Fruit fly (Drosophila melanogaster) whole organism, embryonic: ENCODE measurements around the gene MstProx.
A peak's percentile ranks its signal among the peaks of the same experiment; 100 is the strongest.

Source experiments
- Adf1 ChIP-seq: fragments of 200-800 bp; sonication (Bioruptor generic); IDR thresholded peaks from 2 replicates; pipeline ENCODE4 v1.3.6; 2022; ENCODE audit warnings: missing biosample characterization, missing genetic modification characterization
- Atf-2 ChIP-seq: fragments of 200-800 bp; sonication (Bioruptor generic); optimal IDR thresholded peaks from 2 replicates; lab custom pipeline; 2016; ENCODE audit warnings: missing biosample characterization, missing genetic modification characterization
- CG10654 ChIP-seq: fragments of 200-800 bp; sonication (Bioruptor generic); optimal IDR thresholded peaks from 2 replicates; lab custom pipeline; 2016; ENCODE audit warnings: missing biosample characterization, missing genetic modification characterization
- CG13424 ChIP-seq: fragments of 200-800 bp; sonication (Bioruptor generic); optimal IDR thresholded peaks from 2 replicates; lab custom pipeline; 2019; ENCODE audit warnings: missing biosample characterization, mild to moderate bottlenecking, missing genetic modification characterization, moderate library complexity
- CG1602 ChIP-seq: fragments of 200-800 bp; sonication (Bioruptor generic); optimal IDR thresholded peaks from 3 replicates; lab custom pipeline; 2016; ENCODE audit warnings: missing biosample characterization, missing genetic modification characterization
- CG18011 ChIP-seq: fragments of 200-800 bp; sonication (Bioruptor generic); optimal IDR thresholded peaks from 2 replicates; lab custom pipeline; 2017; ENCODE audit warnings: missing biosample characterization, missing genetic modification characterization, mild to moderate bottlenecking, moderate library complexity, missing genotype
- CG1832 ChIP-seq: fragments of 200-800 bp; sonication (Bioruptor generic); optimal IDR thresholded peaks from 2 replicates; lab custom pipeline; 2017; ENCODE audit warnings: missing biosample characterization, mild to moderate bottlenecking, missing genetic modification characterization, inconsistent platforms
- CG2120 ChIP-seq: fragments of 200-800 bp; sonication (Bioruptor generic); optimal IDR thresholded peaks from 3 replicates; lab custom pipeline; 2016; ENCODE audit warnings: missing biosample characterization, missing genetic modification characterization
- CG2889 ChIP-seq: fragments of 200-800 bp; sonication (Bioruptor generic); IDR thresholded peaks from 3 replicates; pipeline ENCODE4 v1.3.6; 2022; ENCODE audit warnings: missing biosample characterization, missing genetic modification characterization
- CG3163 ChIP-seq: fragments of 200-800 bp; sonication (Bioruptor generic); optimal IDR thresholded peaks from 3 replicates; lab custom pipeline; 2016; ENCODE audit warnings: missing biosample characterization, missing genetic modification characterization
- CG4730 ChIP-seq: fragments of 200-800 bp; sonication (Bioruptor generic); IDR thresholded peaks from 2 replicates; pipeline ENCODE4 v1.3.6; 2022; ENCODE audit warnings: missing biosample characterization, missing genetic modification characterization
- CG5245 ChIP-seq: fragments of 200-800 bp; sonication (Bioruptor generic); optimal IDR thresholded peaks from 3 replicates; lab custom pipeline; 2016; ENCODE audit warnings: missing biosample characterization, missing genetic modification characterization
- CG5953 ChIP-seq: fragments of 200-800 bp; sonication (Bioruptor generic); IDR thresholded peaks from 2 replicates; pipeline ENCODE4 v1.3.6; 2022; ENCODE audit warnings: missing biosample characterization, missing genetic modification characterization
- CG6654 ChIP-seq: fragments of 200-800 bp; sonication (Bioruptor generic); optimal IDR thresholded peaks from 2 replicates; lab custom pipeline; 2017; ENCODE audit warnings: missing biosample characterization, mild to moderate bottlenecking, missing genetic modification characterization
- CG6765 ChIP-seq: fragments of 200-800 bp; sonication (Bioruptor generic); optimal IDR thresholded peaks from 3 replicates; lab custom pipeline; 2017; ENCODE audit warnings: missing biosample characterization, mild to moderate bottlenecking, missing genetic modification characterization
- CG7357 ChIP-seq: fragments of 200-800 bp; sonication (Bioruptor generic); IDR thresholded peaks from 3 replicates; pipeline ENCODE4 v1.3.6; 2022; ENCODE audit warnings: missing biosample characterization, missing genetic modification characterization
- CG7928 ChIP-seq: fragments of 200-800 bp; sonication (Bioruptor generic); optimal IDR thresholded peaks from 2 replicates; lab custom pipeline; 2017; ENCODE audit warnings: missing biosample characterization, mild to moderate bottlenecking, missing genetic modification characterization
- CG8765 ChIP-seq: fragments of 200-800 bp; sonication (Bioruptor generic); IDR thresholded peaks from 2 replicates; pipeline ENCODE4 v1.3.6; 2022; ENCODE audit warnings: missing biosample characterization, missing genetic modification characterization
- CG8924 ChIP-seq: fragments of 200-800 bp; optimal IDR thresholded peaks from 3 replicates; lab custom pipeline; 2019; ENCODE audit warnings: missing biosample characterization, mild to moderate bottlenecking, missing genetic modification characterization, moderate library complexity
- CG9437 ChIP-seq: fragments of 200-800 bp; sonication (Bioruptor generic); optimal IDR thresholded peaks from 2 replicates; lab custom pipeline; 2018; ENCODE audit warnings: missing biosample characterization, mild to moderate bottlenecking, missing genetic modification characterization
- CG9727 ChIP-seq: fragments of 200-800 bp; sonication (Bioruptor generic); optimal IDR thresholded peaks from 3 replicates; lab custom pipeline; 2017; ENCODE audit warnings: missing biosample characterization, mild to moderate bottlenecking, missing genetic modification characterization
- CG9876 ChIP-seq: fragments of 200-800 bp; sonication (Bioruptor generic); optimal IDR thresholded peaks from 2 replicates; lab custom pipeline; 2016; ENCODE audit warnings: missing biosample characterization, missing genetic modification characterization
- CkIIα-i1 ChIP-seq: fragments of 200-800 bp; sonication (Bioruptor generic); IDR thresholded peaks from 2 replicates; pipeline ENCODE4 v1.3.6; 2022; ENCODE audit warnings: missing biosample characterization, missing genetic modification characterization
- Dbx ChIP-seq: fragments of 200-800 bp; sonication (Bioruptor generic); IDR thresholded peaks from 3 replicates; pipeline ENCODE4 v1.3.6; 2022; ENCODE audit warnings: missing biosample characterization, missing genetic modification characterization
- H15 ChIP-seq: fragments of 200-800 bp; sonication (Bioruptor generic); IDR thresholded peaks from 3 replicates; pipeline ENCODE4 v1.3.6; 2022; ENCODE audit warnings: missing biosample characterization, missing genetic modification characterization
- H2.0 ChIP-seq: fragments of 200-800 bp; sonication (Bioruptor generic); IDR thresholded peaks from 2 replicates; pipeline ENCODE4 v1.3.6; 2022; ENCODE audit warnings: missing biosample characterization, missing genetic modification characterization
- Hand ChIP-seq: fragments of 200-800 bp; sonication (Bioruptor generic); optimal IDR thresholded peaks from 2 replicates; lab custom pipeline; 2017; ENCODE audit warnings: mild to moderate bottlenecking, missing biosample characterization, missing genetic modification reagents, missing genetic modification characterization
- HmgD ChIP-seq: fragments of 200-800 bp; sonication (Bioruptor generic); optimal IDR thresholded peaks from 3 replicates; lab custom pipeline; 2016; ENCODE audit warnings: missing biosample characterization, missing genetic modification characterization
- Hsf ChIP-seq: fragments of 200-800 bp; sonication (Bioruptor generic); optimal IDR thresholded peaks from 3 replicates; lab custom pipeline; 2016; ENCODE audit warnings: missing biosample characterization, missing genetic modification characterization
- Nf-YA ChIP-seq: fragments of 200-800 bp; sonication (Bioruptor generic); IDR thresholded peaks from 2 replicates; pipeline ENCODE4 v1.3.6; 2022; ENCODE audit warnings: missing biosample characterization, missing genetic modification characterization
- NfI ChIP-seq: fragments of 200-800 bp; sonication (Bioruptor generic); optimal IDR thresholded peaks from 3 replicates; lab custom pipeline; 2018; ENCODE audit warnings: missing biosample characterization, mild to moderate bottlenecking, missing genetic modification characterization, moderate library complexity
- Poxn ChIP-seq: fragments of 200-800 bp; sonication (Bioruptor generic); IDR thresholded peaks from 2 replicates; pipeline ENCODE4 v1.3.6; 2022; ENCODE audit warnings: missing biosample characterization, missing genetic modification characterization
- Side ChIP-seq: fragments of 200-800 bp; sonication (Bioruptor generic); optimal IDR thresholded peaks from 2 replicates; lab custom pipeline; 2016; ENCODE audit warnings: missing biosample characterization, missing genetic modification characterization
- Sry-δ ChIP-seq: fragments of 200-800 bp; sonication (Bioruptor generic); optimal IDR thresholded peaks from 2 replicates; lab custom pipeline; 2016; ENCODE audit warnings: missing biosample characterization, missing genetic modification characterization
- Xrp1 ChIP-seq: fragments of 200-800 bp; sonication (Bioruptor generic); IDR thresholded peaks from 2 replicates; pipeline ENCODE4 v1.3.6; 2022; ENCODE audit warnings: missing biosample characterization, missing genetic modification characterization
- ab ChIP-seq: fragments of 200-800 bp; sonication (Bioruptor generic); optimal IDR thresholded peaks from 2 replicates; lab custom pipeline; 2016; ENCODE audit warnings: missing biosample characterization, missing genetic modification characterization
- emc ChIP-seq: fragments of 200-800 bp; sonication (Bioruptor generic); optimal IDR thresholded peaks from 2 replicates; lab custom pipeline; 2016; ENCODE audit warnings: missing biosample characterization, missing genetic modification characterization
- hb ChIP-seq: fragments of 200-800 bp; sonication (Bioruptor generic); IDR thresholded peaks from 3 replicates; pipeline ENCODE4 v1.3.6; 2022; ENCODE audit warnings: missing biosample characterization, missing genetic modification characterization; ENCODE audit not compliant: partially characterized antibody
- hbn ChIP-seq: fragments of 200-800 bp; sonication (Bioruptor generic); IDR thresholded peaks from 2 replicates; pipeline ENCODE4 v1.3.6; 2022; ENCODE audit warnings: missing biosample characterization, missing genetic modification characterization; ENCODE audit not compliant: partially characterized antibody
- lmd ChIP-seq: fragments of 200-800 bp; sonication (Bioruptor generic); IDR thresholded peaks from 2 replicates; pipeline ENCODE4 v1.3.6; 2022; ENCODE audit warnings: missing biosample characterization, missing genetic modification characterization
- mam ChIP-seq: fragments of 200-800 bp; sonication (Bioruptor generic); optimal IDR thresholded peaks from 3 replicates; lab custom pipeline; 2016; ENCODE audit warnings: missing biosample characterization, missing genetic modification characterization
- pho ChIP-seq: fragments of 200-800 bp; sonication (Bioruptor generic); optimal IDR thresholded peaks from 2 replicates; lab custom pipeline; 2016; ENCODE audit warnings: missing biosample characterization, missing genetic modification characterization
- pnt ChIP-seq: fragments of 200-800 bp; sonication (Bioruptor generic); optimal IDR thresholded peaks from 3 replicates; lab custom pipeline; 2016; ENCODE audit warnings: missing biosample characterization, missing genetic modification characterization
- pum ChIP-seq: fragments of 200-800 bp; sonication (Bioruptor generic); optimal IDR thresholded peaks from 2 replicates; lab custom pipeline; 2016; ENCODE audit warnings: missing biosample characterization, missing genetic modification characterization
- sd ChIP-seq: fragments of 200-800 bp; sonication (Bioruptor generic); optimal IDR thresholded peaks from 3 replicates; lab custom pipeline; 2018; ENCODE audit warnings: missing biosample characterization, mild to moderate bottlenecking, missing genetic modification characterization, moderate library complexity
- seq ChIP-seq: fragments of 200-800 bp; sonication (Bioruptor generic); IDR thresholded peaks from 2 replicates; pipeline ENCODE4 v1.3.6; 2022; ENCODE audit warnings: missing biosample characterization, missing genetic modification characterization
- slp2 ChIP-seq: fragments of 200-800 bp; sonication (Bioruptor generic); optimal IDR thresholded peaks from 2 replicates; lab custom pipeline; 2016; ENCODE audit warnings: missing biosample characterization, missing genetic modification characterization
- tgo ChIP-seq: fragments of 200-800 bp; sonication (Bioruptor generic); IDR thresholded peaks from 3 replicates; pipeline ENCODE4 v1.3.6; 2022; ENCODE audit warnings: missing biosample characterization, missing genetic modification characterization
- ttk ChIP-seq: fragments of 200-800 bp; sonication (Bioruptor generic); IDR thresholded peaks from 2 replicates; pipeline ENCODE4 v2.1.2; 2022; ENCODE audit warnings: missing biosample characterization, missing genetic modification characterization
- vvl ChIP-seq: fragments of 200-800 bp; sonication (Bioruptor generic); IDR thresholded peaks from 2 replicates; pipeline ENCODE4 v1.3.6; 2022; ENCODE audit warnings: missing biosample characterization, missing genetic modification characterization
- wek ChIP-seq: fragments of 200-800 bp; sonication (Bioruptor generic); optimal IDR thresholded peaks from 3 replicates; lab custom pipeline; 2018; ENCODE audit warnings: missing biosample characterization, mild to moderate bottlenecking, missing genetic modification characterization, moderate library complexity
- zen ChIP-seq: fragments of 200-800 bp; sonication (Bioruptor generic); optimal IDR thresholded peaks from 3 replicates; lab custom pipeline; 2018; ENCODE audit warnings: missing biosample characterization, mild to moderate bottlenecking, missing genetic modification characterization, moderate library complexity

Gene MstProx

DNA sequence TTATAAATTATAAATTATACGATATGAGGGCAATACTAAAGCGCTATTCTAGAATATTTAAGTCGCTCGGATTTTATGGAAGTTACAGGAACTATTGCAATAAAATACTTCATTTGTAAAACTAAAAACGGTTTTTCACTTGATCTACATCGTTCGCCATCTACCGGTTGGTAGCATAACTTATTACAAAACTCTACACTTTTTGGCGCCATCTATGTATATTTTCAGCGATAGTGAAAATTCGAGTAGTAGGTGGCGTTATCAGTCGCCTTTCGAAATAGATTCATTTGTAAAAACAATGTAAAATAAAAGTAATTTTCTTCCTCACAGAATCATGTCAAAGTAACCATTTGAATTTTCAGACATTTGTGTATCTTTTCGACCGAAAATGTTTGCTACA, 22.7 kb downstream of the MstProx start, which contains the start of gene nxf4 (continued):
- peak; percentile 52 for TF ChIP-seq CG9727 (GFP tag; lab: Kevin White, UChicago)
- peak; percentile 88 for TF ChIP-seq CG9876
- peak; percentile 76 for TF ChIP-seq pnt
- TF ChIP-seq CG7357 (GFP tag; lab: Robert Waterston, UW) = no peak
- peak; percentile 72 for TF ChIP-seq pho (GFP tag; lab: Kevin White, UChicago)
- TF ChIP-seq slp2 (GFP tag; lab: Kevin White, UChicago) = peak; percentile 71
- TF ChIP-seq CG6654 = peak; percentile 41
- TF ChIP-seq zen (tag; lab: Kevin White, UChicago) = peak; percentile 83
- TF ChIP-seq wek (GFP tag; lab: Kevin White, UChicago) = no peak
- TF ChIP-seq ab (GFP tag; lab: Kevin White, UChicago) = no peak
- TF ChIP-seq lmd (GFP tag; lab: Robert Waterston, UW) = peak; percentile 81
- peak; percentile 79 for TF ChIP-seq emc (GFP tag; lab: Kevin White, UChicago)
- peak; percentile 81 for TF ChIP-seq CG1602 (GFP tag; lab: Kevin White, UChicago)
- TF ChIP-seq CG4730 (GFP tag; lab: Robert Waterston, UW) = peak; percentile 78
- TF ChIP-seq CG9437 (GFP tag; lab: Kevin White, UChicago) = peak; percentile 12
- peak; percentile 66 for TF ChIP-seq H2.0 (GFP tag; lab: Robert Waterston, UW)
- TF ChIP-seq HmgD (GFP tag; lab: Kevin White, UChicago) = peak; percentile 74
- TF ChIP-seq Hand = no peak
- TF ChIP-seq vvl (GFP tag; lab: Robert Waterston, UW) = peak; percentile 66; the same call in 1 of the 2 replicates
- peak; percentile 62; the same call in 1 of the 3 replicates for TF ChIP-seq H15
- TF ChIP-seq Dbx = peak; percentile 86
- peak; percentile 67 for TF ChIP-seq tgo (GFP tag; lab: Robert Waterston, UW)
- peak; percentile 59; the same call in 1 of the 2 replicates for TF ChIP-seq ttk (GFP tag; lab: Robert Waterston, UW)
- TF ChIP-seq Nf-YA (GFP tag; lab: Robert Waterston, UW) = peak; percentile 56
- TF ChIP-seq CG1832 (GFP tag; lab: Kevin White, UChicago) = no peak
- TF ChIP-seq CkIIα-i1 = no peak
- no peak for TF ChIP-seq hb
- peak; percentile 84 for TF ChIP-seq pum (GFP tag; lab: Kevin White, UChicago)
- peak; percentile 30 for TF ChIP-seq Sry-δ (GFP tag; lab: Kevin White, UChicago)
- TF ChIP-seq hbn (GFP tag; lab: Robert Waterston, UW) = no peak
- TF ChIP-seq Xrp1 (GFP tag; lab: Robert Waterston, UW) = peak; percentile 70
- peak; percentile 56; the same call in 1 of the 2 replicates for TF ChIP-seq CG8765 (GFP tag; lab: Robert Waterston, UW)
- TF ChIP-seq CG18011 = peak; percentile 24
- no peak for TF ChIP-seq CG2889
- TF ChIP-seq CG6765 (GFP tag; lab: Kevin White, UChicago) = no peak
- TF ChIP-seq CG13424 (tag; lab: Kevin White, UChicago) = peak; percentile 79
- TF ChIP-seq Poxn (GFP tag; lab: Robert Waterston, UW) = peak; percentile 29; the same call in 1 of the 2 replicates
- TF ChIP-seq CG5245 (GFP tag; lab: Kevin White, UChicago) = peak; percentile 79
- peak; percentile 81 for TF ChIP-seq NfI (GFP tag; lab: Kevin White, UChicago)
- TF ChIP-seq CG3163 = peak; percentile 65
- TF ChIP-seq seq = no peak
- 0 out of 2 replicates have a peak, but pooled peaks have one; percentile 20 for TF ChIP-seq CG5953 (GFP tag; lab: Robert Waterston, UW)
- TF ChIP-seq Side (GFP tag; lab: Kevin White, UChicago) = peak; percentile 81
- peak; percentile 63 for TF ChIP-seq Atf-2
- TF ChIP-seq Hsf = peak; percentile 86
- no peak for TF ChIP-seq CG8924 (tag; lab: Kevin White, UChicago)
- TF ChIP-seq CG2120 (GFP tag; lab: Kevin White, UChicago) = peak; percentile 74
- no peak for TF ChIP-seq CG7928 (GFP tag; lab: Kevin White, UChicago)
- no peak for TF ChIP-seq Adf1 (GFP tag; lab: Robert Waterston, UW)
- peak; percentile 74 for TF ChIP-seq mam (GFP tag; lab: Kevin White, UChicago)
- no peak for TF ChIP-seq sd (tag; lab: Kevin White, UChicago)
- peak; percentile 75 for TF ChIP-seq CG10654 (GFP tag; lab: Kevin White, UChicago)
